Worm (Caenorhabditis elegans): ENCODE measurements around the gene T19H12.3.

DNA sequence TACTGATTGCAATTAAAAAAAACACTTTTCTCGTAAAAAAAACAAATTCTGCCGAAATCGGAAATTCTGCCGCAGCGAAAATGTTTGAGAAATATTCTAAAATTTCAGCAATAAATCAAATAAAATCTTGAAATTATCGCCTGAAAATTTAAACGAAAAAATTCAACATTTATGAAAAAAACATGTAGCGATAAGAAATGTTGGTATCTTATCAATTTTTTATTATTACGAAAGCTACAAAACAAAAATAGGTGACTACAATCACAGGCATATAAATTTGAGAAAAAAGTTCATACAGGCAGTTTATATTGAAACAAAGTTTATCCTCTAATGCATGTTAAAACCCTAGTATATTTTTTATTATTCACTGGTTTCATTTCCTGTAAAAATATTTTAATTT, 20.5 kb downstream of the T19H12.3 start, which contains the start of gene ugt-14:
- TF ChIP-seq dao-5 (tag; optimal IDR thresholded peaks at IDR 0.05) (no peak), him-1 (tag; optimal IDR thresholded peaks at IDR 0.05) (no peak), W03F9.2 (tag; optimal IDR thresholded peaks at IDR 0.05) (no peak)

Measured in whole organism, L4/young adult.